Worm (Caenorhabditis elegans) whole organism, dauer: ENCODE measurements around the gene F16B4.2.

ENCODE experiments used
- unc-62 ChIP-seq: sonication (generic microtip); optimal IDR thresholded peaks from 2 replicates; lab custom pipeline; 2017; ENCODE audit warnings: missing biosample characterization, missing genetic modification reagents, missing genetic modification characterization

The F16B4.2 gene

ce11 chrV:1600561-1601088 is at the start of gene F16B4.2:
Gene F16B4.2, plus strand, starts transcription at chrV:1601038.
- no peak for TF ChIP-seq unc-62 (GFP tag; lab: Kevin White, UChicago)

- TF ChIP-seq unc-62 (GFP tag; lab: Kevin White, UChicago), result no peak
Measured at ce11 chrV:1551143-1551542, 49.7 kb upstream of the F16B4.2 start.

ce11 chrV:1553004-1553403 is 47.8 kb upstream of the F16B4.2 start, which contains the start of gene srsx-8:
Gene srsx-8, minus strand, starts transcription at chrV:1553104.
- no peak for TF ChIP-seq unc-62 (GFP tag; lab: Kevin White, UChicago)

- no peak for TF ChIP-seq unc-62 (GFP tag; lab: Kevin White, UChicago)
Measured at ce11 chrV:1555072-1555471, 45.8 kb upstream of the F16B4.2 start.

- no peak for TF ChIP-seq unc-62 (GFP tag; lab: Kevin White, UChicago)
Measured at ce11 chrV:1558113-1558512, 42.7 kb upstream of the F16B4.2 start.

ce11 chrV:1566776-1567175 is 34.1 kb upstream of the F16B4.2 start, which contains the start of gene cdc-25.2:
Gene cdc-25.2, plus strand, starts transcription at chrV:1567076.
- no peak for TF ChIP-seq unc-62 (GFP tag; lab: Kevin White, UChicago)

ce11 chrV:1569750-1570419 is 31.0 kb upstream of the F16B4.2 start:
- TF ChIP-seq unc-62 (GFP tag; lab: Kevin White, UChicago), result no peak

- no peak for TF ChIP-seq unc-62 (GFP tag; lab: Kevin White, UChicago)
Measured at ce11 chrV:1570679-1571078, 30.2 kb upstream of the F16B4.2 start.

- TF ChIP-seq unc-62 (GFP tag; lab: Kevin White, UChicago), result no peak
Measured at ce11 chrV:1572585-1572984, 28.3 kb upstream of the F16B4.2 start.

- no peak for TF ChIP-seq unc-62 (GFP tag; lab: Kevin White, UChicago)
Measured at ce11 chrV:1574599-1574998, 26.2 kb upstream of the F16B4.2 start.

- no peak for TF ChIP-seq unc-62 (GFP tag; lab: Kevin White, UChicago)
Measured at ce11 chrV:1575493-1576084, 25.2 kb upstream of the F16B4.2 start.

ce11 chrV:1577092-1577709 is 23.6 kb upstream of the F16B4.2 start:
- no peak for TF ChIP-seq unc-62 (GFP tag; lab: Kevin White, UChicago)

- no peak for TF ChIP-seq unc-62 (GFP tag; lab: Kevin White, UChicago)
Measured at ce11 chrV:1578572-1579230, 22.1 kb upstream of the F16B4.2 start.

- TF ChIP-seq unc-62 (GFP tag; lab: Kevin White, UChicago), result no peak
Measured at ce11 chrV:1579790-1580189, 21.0 kb upstream of the F16B4.2 start.

- TF ChIP-seq unc-62 (GFP tag; lab: Kevin White, UChicago), result no peak
Measured at ce11 chrV:1583242-1583641, 17.6 kb upstream of the F16B4.2 start.

ce11 chrV:1585411-1585810 is 15.4 kb upstream of the F16B4.2 start, which contains the start of gene F16B4.7:
Gene F16B4.7, plus strand, starts transcription at chrV:1585711.
- no peak for TF ChIP-seq unc-62 (GFP tag; lab: Kevin White, UChicago)
